Worm (Caenorhabditis elegans) whole organism, young adult: ENCODE measurements around the gene dars-2.

Source experiments
- C17E4.6 ChIP-seq: fragments of 200-800 bp; sonication (Bioruptor generic); IDR thresholded peaks from 2 replicates; pipeline ENCODE4 v1.3.6; 2022; ENCODE audit warnings: missing genetic modification reagents, missing genetic modification characterization, missing compliant biosample characterization
- F33H1.4 ChIP-seq: fragments of 200-800 bp; sonication (Bioruptor generic); IDR thresholded peaks from 2 replicates; pipeline ENCODE4 v1.3.6; 2022; ENCODE audit warnings: missing genetic modification reagents, missing genetic modification characterization, missing compliant biosample characterization
- Y79H2A.3 ChIP-seq: fragments of 200-800 bp; sonication (Bioruptor generic); conservative IDR thresholded peaks from 2 replicates; pipeline ENCODE4 v1.3.6; 2022; ENCODE audit warnings: missing genetic modification reagents, missing genetic modification characterization, missing compliant biosample characterization
- attf-6 ChIP-seq: fragments of 200-800 bp; sonication (Bioruptor generic); IDR thresholded peaks from 2 replicates; pipeline ENCODE4 v1.3.6; 2022; ENCODE audit warnings: missing genetic modification reagents, missing genetic modification characterization, missing compliant biosample characterization
- gei-17 ChIP-seq: fragments of 200-800 bp; sonication (Bioruptor generic); optimal IDR thresholded peaks from 2 replicates; lab custom pipeline; 2018; ENCODE audit warnings: mild to moderate bottlenecking, missing genetic modification characterization, missing compliant biosample characterization
- lag-1 ChIP-seq: fragments of 200-800 bp; sonication (Bioruptor generic); IDR thresholded peaks from 2 replicates; pipeline ENCODE4 v1.3.6; 2022; ENCODE audit warnings: missing genetic modification reagents, missing genetic modification characterization, missing compliant biosample characterization
- nfya-1 ChIP-seq: sonication (generic microtip); optimal IDR thresholded peaks from 2 replicates; lab custom pipeline; 2017; ENCODE audit warnings: antibody characterized with exemption, missing compliant biosample characterization, missing genetic modification characterization, borderline replicate concordance; ENCODE audit not compliant: insufficient read depth
- snpc-1.1 ChIP-seq: sonication (generic microtip); optimal IDR thresholded peaks from 2 replicates; lab custom pipeline; 2017; ENCODE audit warnings: missing genetic modification characterization, mild to moderate bottlenecking, missing compliant biosample characterization, antibody characterized with exemption, moderate library complexity, missing genotype, missing genetic modification reagents; ENCODE audit not compliant: insufficient read depth
- tbp1 ChIP-seq: fragments of 200-800 bp; sonication (Bioruptor generic); optimal IDR thresholded peaks from 2 replicates; lab custom pipeline; 2018; ENCODE audit warnings: mild to moderate bottlenecking, missing genetic modification characterization, missing compliant biosample characterization

ce11 chrV:12013298-12013697, 35.2 kb upstream of the dars-2 start, which contains the start of gene add-2:
- no peak for TF ChIP-seq snpc-1.1 (tag; lab: Kevin White, UChicago)
- TF ChIP-seq F33H1.4 (GFP tag; lab: Robert Waterston, UW), result no peak
- TF ChIP-seq Y79H2A.3 (GFP tag; lab: Robert Waterston, UW), result no peak
- TF ChIP-seq tbp1 (GFP tag; lab: Kevin White, UChicago), result no peak
- TF ChIP-seq attf-6 (GFP tag; lab: Robert Waterston, UW), result no peak
- no peak for TF ChIP-seq gei-17 (GFP tag; lab: Kevin White, UChicago)
- TF ChIP-seq nfya-1, result no peak
- no peak for TF ChIP-seq lag-1 (GFP tag; lab: Robert Waterston, UW)
- TF ChIP-seq C17E4.6, result no peak
